Fruit fly (Drosophila melanogaster): Measurements from ENCODE around the gene Hmu.

Hmu gene

DNA sequence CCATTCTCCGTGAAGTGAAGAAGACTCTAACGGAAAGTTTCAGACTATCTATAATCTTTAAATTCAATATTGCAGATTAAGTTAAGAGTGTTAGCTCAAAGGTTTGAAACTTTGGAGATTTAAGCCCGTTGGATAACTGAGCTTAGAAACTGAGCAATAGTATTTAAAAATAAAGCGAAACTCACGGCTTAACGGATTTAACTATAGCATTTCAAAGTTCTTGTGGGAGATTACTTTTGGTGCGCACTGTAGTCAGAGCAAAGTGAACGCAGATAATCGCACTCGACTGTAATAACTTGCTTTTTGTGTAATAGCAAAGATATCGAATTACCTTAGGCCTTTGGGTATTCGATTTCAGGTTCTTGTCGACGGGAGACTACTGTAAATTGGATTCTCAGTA lies 6.3 kb upstream of the Hmu start, which contains the start of gene mrt (continued):
- TF ChIP-seq CG3726 (GFP tag; IDR thresholded peaks at IDR 0.05) (no peak), CG8290 (GFP tag; optimal IDR thresholded peaks at IDR 0.05) (peak; percentile 21), CG8290 (tag; optimal IDR thresholded peaks at IDR 0.05) (peak in 1 of 2 experiments; percentile 55), Mrtf (GFP tag; IDR thresholded peaks at IDR 0.05) (peak; percentile 19; the same call in 1 of the 3 replicates), CG31388 (GFP tag; optimal IDR thresholded peaks at IDR 0.05) (no peak), Atf6 (GFP tag; IDR thresholded peaks at IDR 0.05) (peak; percentile 66), CG1647 (GFP tag; optimal IDR thresholded peaks at IDR 0.05) (no peak), CG7271 (tag; optimal IDR thresholded peaks at IDR 0.05) (no peak), CG31365 (tag; optimal IDR thresholded peaks at IDR 0.05) (no peak), Optix (GFP tag; IDR thresholded peaks at IDR 0.05) (no peak), repo (GFP tag; optimal IDR thresholded peaks at IDR 0.05) (peak; percentile 7), hkb (optimal IDR thresholded peaks at IDR 0.05) (no peak), hkb (GFP tag; IDR thresholded peaks at IDR 0.05) (no peak), CG31224 (GFP tag; IDR thresholded peaks at IDR 0.05) (no peak; the same call in 1 of the 2 replicates), Sox102F (GFP tag; optimal IDR thresholded peaks at IDR 0.05) (peak; percentile 41), zen (tag; optimal IDR thresholded peaks at IDR 0.05) (no peak), esg (GFP tag; conservative IDR thresholded peaks at IDR 0.05) (peak; percentile 38), Tbp (GFP tag; optimal IDR thresholded peaks at IDR 0.05) (no peak), Dp (GFP tag; optimal IDR thresholded peaks at IDR 0.05) (no peak), so (GFP tag; IDR thresholded peaks at IDR 0.05) (0 out of 3 replicates have a peak, but pooled peaks have one; percentile 44), row (GFP tag; IDR thresholded peaks at IDR 0.05) (peak; percentile 88), fd3F (GFP tag; optimal IDR thresholded peaks at IDR 0.05) (peak; percentile 54), Side (GFP tag; optimal IDR thresholded peaks at IDR 0.05) (peak; percentile 49), sisA (GFP tag; IDR thresholded peaks at IDR 0.05) (peak; percentile 53)

DNA sequence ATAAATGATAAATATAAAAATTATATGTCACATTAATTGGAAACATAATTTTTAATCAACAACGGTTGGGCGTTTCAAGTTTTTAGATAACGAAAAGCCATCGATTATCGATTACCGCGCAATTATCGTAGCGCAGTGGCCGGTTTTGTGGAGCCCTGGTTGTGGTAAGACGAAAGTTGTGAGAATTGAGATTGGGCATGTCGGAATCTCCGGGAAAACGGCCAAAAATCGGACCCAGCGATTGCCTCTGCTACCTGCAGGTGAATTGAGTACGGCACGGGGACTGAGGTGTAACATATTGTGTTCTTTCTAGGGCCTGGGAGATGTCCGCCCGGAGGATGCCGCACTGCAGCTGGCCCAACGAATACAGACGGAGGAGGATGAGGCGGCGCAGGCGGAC lies 4.9 kb upstream of the Hmu start, which contains the start of gene CG3368:
Gene CG3368 (plus strand): TSS at position 136 of the 400 bp plus-strand sequence.
- TF ChIP-seq CG4617 (GFP tag; optimal IDR thresholded peaks at IDR 0.05; ENCODE audit: borderline replicate concordance) (peak; percentile 18), CG15514 (GFP tag; optimal IDR thresholded peaks at IDR 0.05) (peak; percentile 49), HLH4C (GFP tag; IDR thresholded peaks at IDR 0.05; ENCODE audit: partially characterized antibody) (peak; percentile 86), Nf-YA (GFP tag; IDR thresholded peaks at IDR 0.05) (no peak), ham (GFP tag; IDR thresholded peaks at IDR 0.05) (no peak), Oli (tag; optimal IDR thresholded peaks at IDR 0.05) (no peak), MBD-R2 (GFP tag; IDR thresholded peaks at IDR 0.05) (peak; percentile 84), Rfx (GFP tag; IDR thresholded peaks at IDR 0.05) (no peak), Hr78 (GFP tag; optimal IDR thresholded peaks at IDR 0.05) (no peak), crol (GFP tag; IDR thresholded peaks at IDR 0.05) (0 out of 2 replicates have a peak, but pooled peaks have one; percentile 16), CG3065 (GFP tag; optimal IDR thresholded peaks at IDR 0.05) (no peak), cato (GFP tag; optimal IDR thresholded peaks at IDR 0.05; ENCODE audit: borderline replicate concordance) (no peak), btn (GFP tag; optimal IDR thresholded peaks at IDR 0.05) (no peak), ab (GFP tag; optimal IDR thresholded peaks at IDR 0.05) (no peak), vnd (GFP tag; IDR thresholded peaks at IDR 0.05; ENCODE audit: partially characterized antibody) (peak; percentile 58; the same call in 2 of the 3 replicates), knrl (GFP tag; IDR thresholded peaks at IDR 0.05; ENCODE audit: partially characterized antibody) (peak; percentile 46), CG9797 (GFP tag; optimal IDR thresholded peaks at IDR 0.05) (no peak), CG30431 (GFP tag; optimal IDR thresholded peaks at IDR 0.05) (no peak), Dp (GFP tag; optimal IDR thresholded peaks at IDR 0.05) (peak; percentile 59), Kr (GFP tag; optimal IDR thresholded peaks at IDR 0.05) (no peak), tna (GFP tag; IDR thresholded peaks at IDR 0.05; ENCODE audit: partially characterized antibody) (peak; percentile 63; the same call in 1 of the 2 replicates), CG12769 (tag; optimal IDR thresholded peaks at IDR 0.05) (no peak), sug (tag; optimal IDR thresholded peaks at IDR 0.05) (peak; percentile 13), fru (optimal IDR thresholded peaks at IDR 0.05) (no peak), CG8359 (GFP tag; optimal IDR thresholded peaks at IDR 0.05; ENCODE audit: borderline replicate concordance) (no peak), Mrtf (GFP tag; IDR thresholded peaks at IDR 0.05) (no peak), ap (GFP tag; IDR thresholded peaks at IDR 0.05) (no peak), h (optimal IDR thresholded peaks at IDR 0.05) (no peak), CG9817 (tag; optimal IDR thresholded peaks at IDR 0.05) (no peak), ato (GFP tag; IDR thresholded peaks at IDR 0.05; ENCODE audit: partially characterized antibody) (peak; percentile 61; the same call in 1 of the 2 replicates)

Measured in whole organism, embryonic.